Fruit fly (Drosophila melanogaster): ENCODE data around the gene CG14401.
A peak's percentile ranks its signal among the peaks of the same experiment; 100 is the strongest.

DNA sequence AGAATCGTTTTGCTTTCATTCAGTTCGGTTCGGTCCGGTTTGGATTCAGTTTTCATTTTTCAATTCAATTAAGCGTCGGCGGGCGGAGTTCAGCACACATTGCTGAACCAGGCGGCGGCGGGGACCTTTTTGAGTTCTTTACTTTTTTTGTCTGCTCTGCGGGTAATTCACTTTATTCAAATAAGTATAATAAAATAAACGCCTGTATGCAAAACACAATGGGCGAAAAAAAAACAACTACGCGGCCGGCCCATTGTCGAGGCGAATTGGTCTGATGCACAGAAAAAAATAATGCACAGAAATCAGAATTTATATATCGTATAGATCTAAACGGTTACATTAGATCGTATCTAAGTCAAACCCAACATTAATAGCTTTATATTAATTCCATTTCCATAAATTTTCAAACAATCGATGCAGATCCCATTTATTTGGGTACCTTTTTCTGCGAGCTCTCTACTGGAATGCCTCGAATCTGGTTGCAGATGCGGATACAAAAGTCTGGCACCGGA lies 43.2 kb downstream of the CG14401 start:
- TF ChIP-seq tai (GFP tag; optimal IDR thresholded peaks at IDR 0.05) (no peak), pan (optimal IDR thresholded peaks at IDR 0.05) (no peak), Dif (GFP tag; optimal IDR thresholded peaks at IDR 0.05; ENCODE audit: partially characterized antibody) (no peak), Abd-B (GFP tag; optimal IDR thresholded peaks at IDR 0.05) (no peak), Myc (optimal IDR thresholded peaks at IDR 0.05) (no peak), OdsH (GFP tag; optimal IDR thresholded peaks at IDR 0.05) (peak; percentile 55), Hr78 (GFP tag; optimal IDR thresholded peaks at IDR 0.05) (no peak), Vsx2 (GFP tag; optimal IDR thresholded peaks at IDR 0.05; ENCODE audit: partially characterized antibody) (no peak), CrebA (GFP tag; optimal IDR thresholded peaks at IDR 0.05; ENCODE audit: borderline replicate concordance) (no peak), usp (GFP tag; optimal IDR thresholded peaks at IDR 0.05) (no peak), Rel (GFP tag; optimal IDR thresholded peaks at IDR 0.05) (no peak), Rel (tag; optimal IDR thresholded peaks at IDR 0.05) (peak; percentile 48), brk (GFP tag; optimal IDR thresholded peaks at IDR 0.05) (no peak)

All from whole organism, wandering third instar larva.